Worm (Caenorhabditis elegans): ENCODE measurements around the gene glb-32.

Gene glb-32

ce11 chrV:5046558-5046957 lies 42.8 kb downstream of the glb-32 start:
- TF ChIP-seq zfp-2 (tag; optimal IDR thresholded peaks at IDR 0.05) (no peak), hlh-11 (tag; optimal IDR thresholded peaks at IDR 0.05) (no peak), cey-2 (tag; optimal IDR thresholded peaks at IDR 0.05; ENCODE audit: borderline replicate concordance, insufficient read depth) (no peak), dmd-8 (GFP tag; IDR thresholded peaks at IDR 0.05) (no peak), ceh-20 (GFP tag; IDR thresholded peaks at IDR 0.05) (no peak), Y48G9A.11 (GFP tag; IDR thresholded peaks at IDR 0.05) (no peak), hlh-30 (tag; optimal IDR thresholded peaks at IDR 0.05; ENCODE audit: insufficient read depth) (no peak)

ce11 chrV:5046103-5046502 lies 43.2 kb downstream of the glb-32 start, which contains the start of gene exc-14:
TSS of gene exc-14 (minus strand) at chrV:5046203.
- TF ChIP-seq F49E8.2 (tag; optimal IDR thresholded peaks at IDR 0.05; ENCODE audit: borderline replicate concordance) (no peak), nhr-76 (tag; optimal IDR thresholded peaks at IDR 0.05) (no peak), zfp-3 (GFP tag; conservative IDR thresholded peaks at IDR 0.05) (no peak), jun-1 (tag; optimal IDR thresholded peaks at IDR 0.05) (no peak), ama-1 (optimal IDR thresholded peaks at IDR 0.05) (no peak), lin-13 (GFP tag; optimal IDR thresholded peaks at IDR 0.05) (no peak), nhr-42 (GFP tag; IDR thresholded peaks at IDR 0.05) (no peak), daf-8 (GFP tag; IDR thresholded peaks at IDR 0.05) (no peak), ces-1 (GFP tag; optimal IDR thresholded peaks at IDR 0.05) (no peak), lin-38 (GFP tag; IDR thresholded peaks at IDR 0.05) (no peak), ceh-20 (GFP tag; IDR thresholded peaks at IDR 0.05) (no peak), tra-1 (GFP tag; IDR thresholded peaks at IDR 0.05) (no peak), mxl-2 (GFP tag; conservative IDR thresholded peaks at IDR 0.05) (no peak), lin-1 (GFP tag; IDR thresholded peaks at IDR 0.05) (no peak), ZK337.2 (GFP tag; IDR thresholded peaks at IDR 0.05) (no peak), mdt-29 (GFP tag; IDR thresholded peaks at IDR 0.05) (no peak), tag-97 (GFP tag; IDR thresholded peaks at IDR 0.05) (no peak), nhr-6 (tag; optimal IDR thresholded peaks at IDR 0.05) (no peak)

- TF ChIP-seq madf-9 (GFP tag; conservative IDR thresholded peaks at IDR 0.05) (no peak), unc-62 (GFP tag; optimal IDR thresholded peaks at IDR 0.05 in 1 of 2) (peak in 1 of 2 experiments; percentile 77), unc-62 (tag; optimal IDR thresholded peaks at IDR 0.05) (no peak)
Measured at ce11 chrV:5040925-5041324, 48.4 kb downstream of the glb-32 start, which contains the start of gene K11D12.8. TSS of gene K11D12.8 (minus strand) at chrV:5041001.

ce11 chrV:5039559-5039958 lies 49.8 kb downstream of the glb-32 start, which contains the start of gene K11D12.11:
TSS of gene K11D12.11 (minus strand) at chrV:5039600.
- TF ChIP-seq madf-5 (GFP tag; IDR thresholded peaks at IDR 0.05): no peak
- TF ChIP-seq gei-8 (GFP tag; optimal IDR thresholded peaks at IDR 0.05): no peak
- TF ChIP-seq madf-9 (GFP tag; conservative IDR thresholded peaks at IDR 0.05): no peak
- TF ChIP-seq nhr-10 (tag; optimal IDR thresholded peaks at IDR 0.05): no peak
- TF ChIP-seq duxl-1 (tag; optimal IDR thresholded peaks at IDR 0.05; ENCODE audit: poor library complexity): no peak
- no peak for TF ChIP-seq ZK546.5 (tag; optimal IDR thresholded peaks at IDR 0.05)
- TF ChIP-seq Y5F2A.4 (GFP tag; optimal IDR thresholded peaks at IDR 0.05): no peak
- no peak for TF ChIP-seq fos-1 (tag; optimal IDR thresholded peaks at IDR 0.05)
- TF ChIP-seq D1046.2 (GFP tag; IDR thresholded peaks at IDR 0.05): no peak
- no peak for TF ChIP-seq nhr-25 (tag; optimal IDR thresholded peaks at IDR 0.05; ENCODE audit: borderline replicate concordance, insufficient read depth)
